Worm (Caenorhabditis elegans): ENCODE data around the gene cut-1.

DNA sequence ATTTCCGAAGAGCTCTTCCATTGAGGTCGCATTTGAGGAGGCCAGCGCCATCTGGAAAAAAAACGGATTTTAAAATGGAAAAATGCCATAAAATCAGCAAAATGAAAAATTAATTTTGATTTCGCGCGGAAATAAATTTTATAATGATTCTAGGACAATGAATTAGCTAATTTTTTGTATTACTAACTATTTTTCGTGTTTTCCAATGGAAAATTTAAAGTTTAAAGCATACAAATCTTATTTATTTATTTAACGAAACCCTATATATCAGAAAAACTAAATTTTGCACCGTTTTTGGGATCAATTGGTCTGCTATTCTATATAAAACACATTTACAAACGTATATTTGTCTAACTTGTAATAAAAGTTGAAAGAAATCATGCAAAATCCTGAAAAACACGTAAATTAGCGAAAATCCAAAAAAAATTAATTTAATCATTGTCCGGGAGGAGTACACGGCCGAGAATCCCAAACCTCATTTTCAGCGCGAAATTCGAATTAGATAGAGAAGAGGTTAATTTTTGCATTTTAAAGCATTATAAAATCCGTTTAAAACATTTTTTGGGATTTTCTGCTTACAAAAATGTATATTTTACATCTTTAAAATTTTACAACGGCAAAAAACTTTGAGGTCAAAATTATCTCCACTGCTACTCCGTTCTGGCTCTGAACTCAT lies 21.3 kb downstream of the cut-1 start, which contains the start of gene C47G2.3:
- no peak for TF ChIP-seq pha-4 (tag; optimal IDR thresholded peaks at IDR 0.05)
- no peak for TF ChIP-seq elt-3 (tag; optimal IDR thresholded peaks at IDR 0.05)
- no peak for TF ChIP-seq mab-5 (tag; optimal IDR thresholded peaks at IDR 0.05)

Measured in whole organism, mixed stage, embryonic.